Worm (Caenorhabditis elegans): Measurements from ENCODE around the gene F55G7.1.
A peak's percentile ranks its signal among the peaks of the same experiment; 100 is the strongest.

The F55G7.1 gene

DNA sequence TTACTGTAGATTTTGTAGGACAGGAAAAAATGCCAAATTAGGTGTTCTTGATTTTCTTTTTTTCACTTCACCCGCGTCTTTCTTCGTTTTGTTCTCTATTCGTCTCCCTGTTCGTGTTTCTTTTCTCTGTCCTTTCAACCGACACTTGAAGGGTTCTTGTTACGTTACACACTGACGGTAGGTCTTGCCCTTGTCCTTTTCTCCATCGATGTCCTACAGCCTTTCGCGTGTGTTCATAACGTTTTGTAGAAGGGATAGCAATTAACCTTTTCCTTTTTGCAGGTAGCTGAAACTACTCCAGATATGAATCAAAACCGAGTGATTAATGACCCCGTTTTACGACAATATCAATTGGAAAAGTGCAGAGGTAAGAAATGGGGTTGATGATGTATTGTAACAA lies at the start of gene F55G7.1:
Gene F55G7.1 (plus strand): TSS at position 276 of the 400 bp plus-strand sequence.
- no peak for TF ChIP-seq C34B4.2 (tag; optimal IDR thresholded peaks at IDR 0.05)
- TF ChIP-seq vab-15 (tag; optimal IDR thresholded peaks at IDR 0.05), result no peak
- no peak for TF ChIP-seq unc-30 (tag; optimal IDR thresholded peaks at IDR 0.05)
- TF ChIP-seq isw-1 (GFP tag; IDR thresholded peaks at IDR 0.05), result no peak
- TF ChIP-seq swsn-7 (tag; optimal IDR thresholded peaks at IDR 0.05), result peak; percentile 32
- TF ChIP-seq Y116A8C.19 (tag; optimal IDR thresholded peaks at IDR 0.05; ENCODE audit: borderline replicate concordance), result no peak
- peak; percentile 71 for TF ChIP-seq dsc-1 (tag; optimal IDR thresholded peaks at IDR 0.05)
- no peak for TF ChIP-seq ceh-8 (GFP tag; optimal IDR thresholded peaks at IDR 0.05)
- TF ChIP-seq nhr-76 (tag; optimal IDR thresholded peaks at IDR 0.05), result no peak
- TF ChIP-seq fkh-4 (tag; optimal IDR thresholded peaks at IDR 0.05; ENCODE audit: borderline replicate concordance), result no peak
- peak; percentile 13 for TF ChIP-seq hpl-2 (GFP tag; optimal IDR thresholded peaks at IDR 0.05)
- peak; percentile 32 for TF ChIP-seq blmp-1 (tag; optimal IDR thresholded peaks at IDR 0.05)
- peak; percentile 34 to 37 for TF ChIP-seq efl-1 (optimal IDR thresholded peaks at IDR 0.05)
- peak in 1 of 2 experiments; percentile 72 for TF ChIP-seq efl-1 (GFP tag; optimal IDR thresholded peaks at IDR 0.05 in 1 of 2)
- TF ChIP-seq nhr-90 (tag; optimal IDR thresholded peaks at IDR 0.05; ENCODE audit: poor library complexity), result peak; percentile 72
- TF ChIP-seq ztf-4 (tag; optimal IDR thresholded peaks at IDR 0.05), result peak; percentile 31
- TF ChIP-seq sup-37 (GFP tag; optimal IDR thresholded peaks at IDR 0.05), result no peak
- no peak for TF ChIP-seq zag-1 (tag; optimal IDR thresholded peaks at IDR 0.05)
- no peak for TF ChIP-seq nhr-28 (tag; optimal IDR thresholded peaks at IDR 0.05)
- no peak for TF ChIP-seq fkh-8 (tag; optimal IDR thresholded peaks at IDR 0.05)
- TF ChIP-seq nhr-71 (tag; optimal IDR thresholded peaks at IDR 0.05), result peak; percentile 49
- no peak for TF ChIP-seq mdl-1 (tag; optimal IDR thresholded peaks at IDR 0.05)
- TF ChIP-seq snu-23 (GFP tag; optimal IDR thresholded peaks at IDR 0.05), result peak; percentile 79
- no peak for TF ChIP-seq pax-3 (tag; optimal IDR thresholded peaks at IDR 0.05)
- TF ChIP-seq nhr-20 (tag; optimal IDR thresholded peaks at IDR 0.05), result peak; percentile 52
- peak; percentile 77 for TF ChIP-seq nhr-47 (tag; optimal IDR thresholded peaks at IDR 0.05)
- TF ChIP-seq aha-1 (tag; optimal IDR thresholded peaks at IDR 0.05), result no peak
- TF ChIP-seq fos-1 (tag; optimal IDR thresholded peaks at IDR 0.05), result no peak
- no peak for TF ChIP-seq ceh-90 (tag; optimal IDR thresholded peaks at IDR 0.05)
- no peak for TF ChIP-seq dpl-1 (GFP tag; optimal IDR thresholded peaks at IDR 0.05)
- TF ChIP-seq ceh-88 (GFP tag; IDR thresholded peaks at IDR 0.05), result no peak
- no peak for TF ChIP-seq snpc-4 (tag; optimal IDR thresholded peaks at IDR 0.05)
- peak; percentile 41 for TF ChIP-seq zip-4 (GFP tag; optimal IDR thresholded peaks at IDR 0.05)
- TF ChIP-seq aly-2 (tag; optimal IDR thresholded peaks at IDR 0.05), result no peak
- TF ChIP-seq nhr-237 (tag; optimal IDR thresholded peaks at IDR 0.05), result no peak
- no peak for TF ChIP-seq grh-1 (GFP tag; IDR thresholded peaks at IDR 0.05)
- no peak for TF ChIP-seq alr-1 (tag; optimal IDR thresholded peaks at IDR 0.05; ENCODE audit: borderline replicate concordance)
- peak; percentile 65 for TF ChIP-seq mep-1 (tag; optimal IDR thresholded peaks at IDR 0.05)
- TF ChIP-seq rnt-1 (tag; optimal IDR thresholded peaks at IDR 0.05), result peak; percentile 66
- no peak for TF ChIP-seq unc-130 (tag; optimal IDR thresholded peaks at IDR 0.05)
- TF ChIP-seq ces-1 (GFP tag; optimal IDR thresholded peaks at IDR 0.05), result no peak
- peak; percentile 56 for TF ChIP-seq tbx-2 (tag; optimal IDR thresholded peaks at IDR 0.05)
- TF ChIP-seq ceh-82 (tag; optimal IDR thresholded peaks at IDR 0.05), result peak in 2 of 3 experiments; percentile 17 to 54
- no peak for TF ChIP-seq C04F5.9 (tag; optimal IDR thresholded peaks at IDR 0.05)
- TF ChIP-seq nhr-84 (tag; optimal IDR thresholded peaks at IDR 0.05), result no peak
- TF ChIP-seq egl-27 (tag; optimal IDR thresholded peaks at IDR 0.05), result no peak
- TF ChIP-seq hlh-17 (GFP tag; optimal IDR thresholded peaks at IDR 0.05; ENCODE audit: borderline replicate concordance), result no peak
- TF ChIP-seq lsy-2 (tag; optimal IDR thresholded peaks at IDR 0.05), result no peak
- no peak for TF ChIP-seq nhr-12 (tag; optimal IDR thresholded peaks at IDR 0.05)
- no peak for TF ChIP-seq tlp-1 (tag; optimal IDR thresholded peaks at IDR 0.05)
- no peak for TF ChIP-seq elt-2 (tag; optimal IDR thresholded peaks at IDR 0.05)
- TF ChIP-seq lir-3 (tag; optimal IDR thresholded peaks at IDR 0.05; ENCODE audit: poor library complexity), result no peak
- TF ChIP-seq hlh-4 (tag; optimal IDR thresholded peaks at IDR 0.05), result no peak
- peak; percentile 78 for TF ChIP-seq jun-1 (tag; optimal IDR thresholded peaks at IDR 0.05)

Measured in whole organism, L1 larva.